Worm (Caenorhabditis elegans) whole organism, L1 larva: ENCODE measurements around the gene vit-4.

Source experiments
- hlh-17 ChIP-seq: fragments of 200-800 bp; sonication (Bioruptor generic); optimal IDR thresholded peaks from 2 replicates; lab custom pipeline; 2018; ENCODE audit warnings: missing genetic modification characterization, mild to moderate bottlenecking, missing compliant biosample characterization, moderate library complexity, borderline replicate concordance
- lin-13 ChIP-seq: fragments of 150-350 bp; optimal IDR thresholded peaks from 2 replicates; lab custom pipeline; 2014; ENCODE audit warnings: missing biosample characterization, missing genetic modification reagents, missing genetic modification characterization
- nhr-237 ChIP-seq: fragments of 150-350 bp; optimal IDR thresholded peaks from 2 replicates; lab custom pipeline; 2014; ENCODE audit warnings: missing biosample characterization, missing genetic modification characterization
- nhr-76 ChIP-seq: sonication (generic microtip); optimal IDR thresholded peaks from 2 replicates; lab custom pipeline; 2017; ENCODE audit warnings: missing biosample characterization, missing genetic modification characterization
- nhr-85 ChIP-seq: sonication (generic microtip); peaks from one replicate; lab custom pipeline; 2016; ENCODE audit warnings: missing genetic modification characterization, inconsistent platforms, missing compliant biosample characterization
- tbx-2 ChIP-seq: sonication (generic microtip); optimal IDR thresholded peaks from 2 replicates; lab custom pipeline; 2016; ENCODE audit warnings: missing genetic modification characterization, missing compliant biosample characterization

DNA sequence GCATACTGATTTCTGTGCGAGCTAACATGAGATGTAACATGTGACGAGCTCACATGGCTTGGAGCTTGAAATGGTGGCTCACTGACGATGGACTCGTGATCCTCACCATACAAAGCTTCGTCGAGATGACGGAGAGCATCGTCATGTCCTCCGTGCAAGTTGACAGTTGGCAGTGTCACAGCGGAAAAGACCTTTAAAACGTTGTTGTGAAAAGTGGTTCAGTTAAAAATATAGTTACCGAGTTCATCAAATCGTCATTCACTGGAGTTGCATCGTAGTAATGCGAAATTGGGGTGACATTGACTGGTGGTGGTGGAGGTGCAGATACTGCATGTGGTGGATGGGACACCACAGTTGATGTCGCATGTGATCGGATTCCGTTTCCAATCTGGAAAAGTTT lies 46.7 kb upstream of the vit-4 start:
- TF ChIP-seq tbx-2 (tag; lab: Kevin White, UChicago) (no peak), nhr-85 (no peak), lin-13 (GFP tag; lab: Kevin White, UChicago) (no peak), nhr-76 (tag; lab: Kevin White, UChicago) (no peak), hlh-17 (GFP tag; lab: Kevin White, UChicago) (no peak), nhr-237 (tag; lab: Kevin White, UChicago) (no peak)
